Worm (Caenorhabditis elegans): Measurements from ENCODE around the gene ubc-8.
"Not testable (repeated sequence)": the region's sequence is repeated elsewhere in the genome, so short reads cannot be mapped to it uniquely, and the experiment has no call there.

The ubc-8 gene

DNA sequence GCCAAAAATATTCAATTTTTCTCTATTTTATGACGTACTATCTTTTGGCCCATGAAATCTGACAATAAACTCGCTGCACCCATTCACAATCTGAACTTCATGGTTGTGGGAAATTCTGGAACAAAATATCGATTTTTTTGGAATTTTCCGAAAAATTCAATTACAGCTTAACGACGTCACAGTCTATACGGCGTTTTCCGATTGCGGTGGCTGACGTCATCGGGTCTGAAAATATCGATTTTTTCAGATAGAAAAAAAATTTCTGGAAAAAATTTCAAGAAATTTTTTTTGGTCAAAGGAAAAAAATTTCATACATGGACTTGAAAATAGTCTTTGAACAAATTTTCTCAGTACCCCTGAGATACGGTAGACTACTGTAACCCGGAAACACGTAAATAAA lies at the start of gene ubc-8:
TSS of gene ubc-8 (minus strand) at position 227 of the 400 bp plus-strand sequence.
- TF ChIP-seq W03F9.2 (tag; optimal IDR thresholded peaks at IDR 0.05): no peak
- no peak for TF ChIP-seq dao-5 (tag; optimal IDR thresholded peaks at IDR 0.05)
- TF ChIP-seq him-1 (tag; optimal IDR thresholded peaks at IDR 0.05): no peak

DNA sequence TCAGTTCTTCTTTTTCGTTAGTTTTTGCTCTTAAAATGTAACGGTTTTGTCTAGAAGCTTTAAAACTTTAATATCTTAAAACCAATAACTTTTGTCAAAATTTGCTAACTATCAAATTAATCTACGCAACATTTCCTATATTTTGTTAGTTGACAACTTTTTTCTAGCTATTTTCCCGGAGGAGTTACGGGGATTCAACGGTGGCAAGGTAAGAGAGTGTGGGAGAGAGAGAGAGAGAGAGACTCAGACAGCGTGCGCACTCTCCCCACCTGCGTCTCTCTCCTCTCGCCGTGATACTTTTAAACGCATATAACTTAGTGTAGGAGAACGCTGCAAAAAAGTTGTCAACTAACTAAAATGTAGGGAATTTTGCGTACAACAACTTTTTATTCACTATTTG lies 46.5 kb upstream of the ubc-8 start:
- TF ChIP-seq dao-5 (tag; optimal IDR thresholded peaks at IDR 0.05) (no peak), him-1 (tag; optimal IDR thresholded peaks at IDR 0.05) (no peak), W03F9.2 (tag; optimal IDR thresholded peaks at IDR 0.05) (no peak)

DNA sequence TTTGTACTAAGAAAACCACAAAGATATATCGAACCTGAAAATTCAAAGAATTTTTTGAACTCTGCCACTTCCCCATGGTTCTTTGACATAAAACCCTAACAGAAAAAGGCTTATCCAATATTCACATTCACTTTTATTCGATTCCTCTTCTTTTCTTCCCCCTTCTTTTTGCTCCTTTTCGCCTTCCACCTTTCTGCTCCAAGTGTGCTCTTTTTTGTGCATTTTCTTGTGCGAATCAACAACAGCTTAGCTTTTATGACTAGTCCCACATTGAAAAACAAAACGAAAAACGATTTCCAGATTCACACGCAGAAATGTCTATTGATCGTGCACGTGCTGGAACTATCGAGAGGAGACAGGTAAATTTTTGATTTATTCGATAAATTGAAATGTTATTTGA lies 44.5 kb upstream of the ubc-8 start, which contains the start of gene Y54G2A.41:
TSS of gene Y54G2A.41 (plus strand) at position 301 of the 400 bp plus-strand sequence.
- TF ChIP-seq W03F9.2 (tag; optimal IDR thresholded peaks at IDR 0.05) (no peak), dao-5 (tag; optimal IDR thresholded peaks at IDR 0.05) (no peak), him-1 (tag; optimal IDR thresholded peaks at IDR 0.05) (no peak)

DNA sequence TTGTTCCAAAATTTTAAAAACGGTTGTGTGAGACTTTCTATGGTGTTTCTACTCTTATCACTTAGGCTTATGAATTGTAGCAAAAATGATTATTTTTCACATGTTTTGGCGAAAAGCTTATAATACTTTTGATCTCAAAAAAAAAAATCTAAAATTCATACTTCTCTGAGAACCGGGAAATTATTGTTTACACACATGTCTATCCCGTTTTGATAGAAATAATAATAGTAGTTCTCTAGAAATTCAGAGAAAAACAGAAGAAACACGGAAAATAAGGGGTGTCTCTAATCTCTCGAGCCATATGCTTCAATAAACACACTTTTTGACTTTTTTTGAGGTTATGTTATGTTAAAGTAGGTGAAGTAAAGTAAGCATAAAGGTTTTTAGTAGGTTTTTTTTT lies 43.6 kb upstream of the ubc-8 start:
- TF ChIP-seq W03F9.2 (tag; optimal IDR thresholded peaks at IDR 0.05): no peak
- TF ChIP-seq him-1 (tag; optimal IDR thresholded peaks at IDR 0.05): no peak
- no peak for TF ChIP-seq dao-5 (tag; optimal IDR thresholded peaks at IDR 0.05)

DNA sequence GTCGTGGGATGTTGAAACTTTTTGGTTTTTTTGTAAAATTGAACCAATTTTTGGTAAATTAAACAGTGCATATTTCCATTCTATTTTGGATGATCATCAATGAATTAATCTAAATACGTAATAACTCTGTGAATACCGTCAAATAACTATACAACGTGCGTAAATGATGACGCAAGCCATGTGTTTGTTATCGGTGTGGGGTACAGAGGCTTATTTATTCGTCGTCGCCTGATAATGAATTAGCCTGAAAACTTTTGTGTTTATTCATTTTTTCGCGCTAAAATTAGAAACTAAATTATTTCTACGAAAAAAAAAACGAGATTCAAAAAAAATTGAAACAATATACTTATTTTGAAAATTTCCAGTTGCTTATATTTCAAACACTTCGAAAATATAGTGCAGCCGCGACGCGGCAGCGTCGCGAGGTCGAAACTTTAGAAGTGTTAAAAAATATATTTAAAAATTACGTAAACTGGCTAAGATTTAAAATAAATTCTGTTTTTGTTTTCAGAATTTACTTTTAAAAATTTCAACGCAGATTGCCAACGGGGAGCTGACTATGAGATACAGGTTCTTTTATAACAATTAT lies 41.9 kb upstream of the ubc-8 start:
- TF ChIP-seq W03F9.2 (tag; optimal IDR thresholded peaks at IDR 0.05): no peak
- no peak for TF ChIP-seq dao-5 (tag; optimal IDR thresholded peaks at IDR 0.05)
- no peak for TF ChIP-seq him-1 (tag; optimal IDR thresholded peaks at IDR 0.05)

DNA sequence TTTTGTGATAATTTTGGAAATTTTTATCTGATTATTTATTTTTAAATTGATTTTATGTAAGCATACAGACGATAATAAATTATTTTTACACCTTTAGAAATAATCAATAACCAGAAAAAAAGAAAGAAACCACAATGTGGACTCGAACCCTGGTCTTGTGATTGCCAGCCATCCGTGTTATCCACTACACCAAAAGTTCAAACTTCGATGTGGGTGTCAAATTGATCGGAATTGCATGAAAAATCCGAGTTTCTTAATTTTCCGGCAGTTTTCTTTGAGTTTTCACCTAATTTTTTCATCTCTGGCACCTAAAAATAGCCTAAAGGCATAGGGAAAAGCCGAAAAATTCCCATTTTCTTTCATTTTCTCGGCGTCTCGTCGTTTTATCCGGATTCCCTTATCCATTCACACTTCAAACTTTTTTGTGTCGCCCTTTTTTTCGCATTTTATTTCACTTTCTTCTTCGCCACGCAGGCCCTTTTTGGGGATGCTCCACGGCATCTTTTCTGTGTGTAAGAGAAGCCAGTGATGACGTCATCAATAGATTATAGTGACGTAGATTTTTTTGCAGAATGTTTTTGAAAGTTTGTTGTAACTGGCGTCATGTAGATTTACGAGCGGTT lies 40.5 kb upstream of the ubc-8 start:
- TF ChIP-seq dao-5 (tag; optimal IDR thresholded peaks at IDR 0.05): no peak
- TF ChIP-seq him-1 (tag; optimal IDR thresholded peaks at IDR 0.05): no peak
- TF ChIP-seq W03F9.2 (tag; optimal IDR thresholded peaks at IDR 0.05): no peak

DNA sequence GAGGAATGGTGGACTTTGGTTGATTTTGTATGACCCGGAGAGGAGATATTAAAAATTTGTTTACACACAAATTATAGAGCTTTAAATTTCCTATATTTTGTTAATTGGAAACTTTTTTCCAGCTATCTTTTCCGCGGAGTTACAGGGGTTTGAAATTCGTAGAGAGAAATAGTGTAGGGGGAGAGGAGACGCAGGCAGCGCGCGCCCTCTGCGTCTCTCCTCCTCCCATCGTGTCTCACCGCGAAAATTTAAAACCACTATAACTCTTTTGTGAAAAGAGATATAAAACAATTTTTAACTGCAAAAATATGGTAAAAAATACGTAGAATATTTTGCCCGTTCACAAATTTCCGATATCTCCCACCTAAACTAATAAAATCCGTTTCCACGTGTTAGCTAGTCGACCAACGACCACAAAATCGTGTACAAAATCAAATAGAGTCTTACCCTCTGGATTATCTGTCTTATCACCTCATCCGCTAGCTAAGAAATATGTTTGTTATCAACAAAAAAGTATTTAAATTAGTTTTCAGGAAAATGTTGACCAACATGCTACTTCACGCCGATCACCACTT lies 35.5 kb upstream of the ubc-8 start, which contains the start of gene nhr-277:
TSS of gene nhr-277 (plus strand) at position 525 of the 575 bp plus-strand sequence.
- TF ChIP-seq W03F9.2 (tag; optimal IDR thresholded peaks at IDR 0.05): no peak
- TF ChIP-seq dao-5 (tag; optimal IDR thresholded peaks at IDR 0.05): no peak
- TF ChIP-seq him-1 (tag; optimal IDR thresholded peaks at IDR 0.05): no peak

DNA sequence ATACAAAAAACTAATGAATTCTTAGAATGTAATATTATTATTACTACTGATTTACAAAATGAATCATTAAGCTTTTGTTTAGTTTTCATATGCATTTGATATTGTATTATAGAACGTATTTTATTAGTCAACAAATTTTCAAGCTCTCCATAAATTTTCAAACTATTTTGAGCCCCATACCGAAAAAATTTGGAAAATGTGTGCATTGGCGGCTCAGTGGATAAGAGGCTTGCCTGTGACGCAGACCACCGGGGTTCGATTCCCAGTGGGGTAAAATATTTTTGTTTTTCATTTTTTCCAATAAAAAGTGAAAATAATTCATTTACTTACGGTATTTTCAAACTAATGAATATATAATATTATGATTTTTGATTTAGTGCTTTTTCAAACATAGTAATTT lies 31.4 kb upstream of the ubc-8 start:
- no peak for TF ChIP-seq him-1 (tag; optimal IDR thresholded peaks at IDR 0.05)
- TF ChIP-seq dao-5 (tag; optimal IDR thresholded peaks at IDR 0.05): no peak
- TF ChIP-seq W03F9.2 (tag; optimal IDR thresholded peaks at IDR 0.05): no peak

DNA sequence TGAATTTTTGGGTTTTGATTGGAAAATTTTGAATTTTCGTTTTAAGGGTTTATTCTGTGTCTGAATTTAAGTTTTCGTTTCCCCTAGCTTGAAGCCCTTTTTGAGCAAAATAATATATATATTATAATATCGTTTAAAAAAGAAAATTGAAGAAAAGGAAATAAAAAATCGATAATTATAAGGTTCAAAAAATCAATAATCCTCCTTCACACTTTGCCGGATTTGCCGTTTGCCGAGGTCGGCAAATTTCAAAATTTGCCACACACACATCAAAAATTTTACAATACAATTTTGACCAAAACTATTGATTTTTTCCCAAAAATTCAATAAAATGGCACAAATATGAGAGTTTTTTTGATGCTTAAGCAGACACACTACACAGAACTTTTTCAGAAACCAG lies 29.5 kb upstream of the ubc-8 start:
- TF ChIP-seq dao-5 (tag; optimal IDR thresholded peaks at IDR 0.05) (no peak), W03F9.2 (tag; optimal IDR thresholded peaks at IDR 0.05) (no peak), him-1 (tag; optimal IDR thresholded peaks at IDR 0.05) (no peak)

DNA sequence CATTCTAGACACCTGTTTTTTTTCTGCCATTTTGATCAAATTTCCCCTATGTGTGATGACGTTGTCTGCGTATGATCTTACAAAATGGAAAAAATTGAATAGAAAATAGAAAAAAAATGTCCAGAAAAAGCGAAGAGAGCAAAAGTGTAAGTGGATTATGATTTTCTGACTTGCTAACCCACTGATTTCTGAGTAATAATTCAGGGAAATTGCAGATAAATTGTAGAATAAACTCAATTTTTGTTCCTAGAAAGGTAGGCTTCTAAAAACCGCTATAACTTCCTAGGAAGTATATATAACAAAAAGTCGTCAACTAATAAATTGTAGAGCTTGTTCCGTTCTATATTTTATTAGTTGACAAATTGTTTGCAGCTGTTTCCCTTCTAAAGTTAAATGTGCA lies 27.6 kb upstream of the ubc-8 start:
- TF ChIP-seq dao-5 (tag; optimal IDR thresholded peaks at IDR 0.05): no peak
- TF ChIP-seq W03F9.2 (tag; optimal IDR thresholded peaks at IDR 0.05): no peak
- TF ChIP-seq him-1 (tag; optimal IDR thresholded peaks at IDR 0.05): no peak

DNA sequence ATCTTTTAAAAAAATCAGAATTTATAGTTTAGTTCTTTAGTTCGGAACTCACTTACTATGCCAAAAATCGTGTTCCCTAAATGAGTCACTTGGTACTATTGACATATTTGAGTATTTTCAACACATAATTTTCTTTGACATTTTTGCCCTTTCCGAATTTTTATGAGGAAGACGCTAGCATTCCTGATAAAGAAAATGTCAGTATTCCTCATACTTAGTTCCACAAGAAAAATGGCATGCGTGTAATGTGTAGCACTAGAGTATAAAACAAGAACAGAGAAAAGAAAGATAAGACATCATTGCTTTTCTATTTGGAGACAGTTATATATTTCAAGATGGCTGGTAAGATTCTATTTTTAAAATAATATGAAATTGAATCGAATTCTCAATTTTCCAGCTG lies 22.9 kb upstream of the ubc-8 start, which contains the start of gene Y94H6A.2:
TSS of gene Y94H6A.2 (plus strand) at position 336 of the 400 bp plus-strand sequence.
- TF ChIP-seq him-1 (tag; optimal IDR thresholded peaks at IDR 0.05): no peak
- TF ChIP-seq W03F9.2 (tag; optimal IDR thresholded peaks at IDR 0.05): no peak
- no peak for TF ChIP-seq dao-5 (tag; optimal IDR thresholded peaks at IDR 0.05)

DNA sequence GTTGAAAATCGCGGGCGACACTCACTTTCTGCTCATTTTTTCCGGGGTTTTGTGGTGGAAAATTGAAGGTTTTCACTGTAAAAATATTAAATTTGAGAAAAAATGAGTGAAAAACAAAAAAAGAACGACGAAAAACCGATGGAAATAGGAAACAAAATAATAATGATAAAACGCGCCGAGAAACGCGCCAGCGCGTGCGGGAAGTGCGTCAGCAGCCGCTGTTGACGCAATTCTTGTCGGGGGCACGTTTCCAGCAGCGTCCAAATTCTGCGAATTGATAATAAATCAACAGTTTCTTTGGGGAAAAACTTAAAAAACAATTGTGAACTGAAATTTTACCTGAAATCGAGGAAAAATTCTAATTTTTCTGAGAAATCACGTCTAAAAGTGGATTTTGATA lies 18.7 kb upstream of the ubc-8 start, which contains the start of gene ubxn-2:
TSS of gene ubxn-2 (minus strand) at position 36 of the 400 bp plus-strand sequence.
- TF ChIP-seq him-1 (tag; optimal IDR thresholded peaks at IDR 0.05): peak; percentile 31
- TF ChIP-seq W03F9.2 (tag; optimal IDR thresholded peaks at IDR 0.05): peak; percentile 60
- no peak for TF ChIP-seq dao-5 (tag; optimal IDR thresholded peaks at IDR 0.05)

DNA sequence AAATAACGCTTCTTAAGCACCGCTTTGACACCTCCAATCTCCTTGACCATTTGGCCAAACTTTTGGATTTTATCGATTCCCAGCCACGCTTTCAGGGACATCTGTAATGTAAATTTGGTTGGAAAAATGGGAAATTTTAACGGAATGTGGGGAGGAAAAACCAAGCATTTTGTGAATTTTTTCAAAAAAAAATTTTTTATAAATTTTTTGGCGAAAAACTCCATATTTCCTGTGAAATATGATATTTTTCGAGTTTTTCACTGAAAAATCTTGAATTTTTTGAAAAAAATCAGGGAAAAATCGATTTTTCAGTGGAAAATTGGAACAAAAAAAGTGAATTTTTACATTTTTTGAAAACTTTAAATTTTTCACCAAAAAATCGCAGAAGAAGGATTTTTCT lies 12.7 kb upstream of the ubc-8 start, which contains the start of gene ndua-12:
TSS of gene ndua-12 (minus strand) at position 101 of the 400 bp plus-strand sequence.
- not testable (repeated sequence) for TF ChIP-seq him-1, W03F9.2, dao-5 (tag; optimal IDR thresholded peaks at IDR 0.05)

DNA sequence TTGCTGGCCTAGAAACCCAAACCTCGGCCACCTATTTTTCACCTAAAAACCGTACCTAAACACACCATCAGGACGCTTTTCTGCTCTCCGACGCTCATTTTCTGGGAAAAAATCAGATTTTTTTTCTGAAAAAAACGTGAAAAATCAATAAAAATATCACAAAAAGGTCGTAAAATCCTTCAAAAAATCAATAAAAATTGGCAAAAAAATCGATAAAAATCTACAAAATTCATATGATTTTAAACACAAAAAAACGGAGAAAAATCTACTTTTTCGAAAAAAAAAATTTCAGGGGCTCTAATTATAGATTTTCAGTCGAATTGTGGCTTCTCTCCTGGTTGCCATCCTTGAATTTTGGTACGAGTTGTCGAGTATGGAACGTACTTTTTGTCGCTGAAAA lies 9.4 kb upstream of the ubc-8 start, which contains the start of gene Y94H6A.7:
TSS of gene Y94H6A.7 (minus strand) at position 101 of the 400 bp plus-strand sequence.
- TF ChIP-seq him-1, dao-5, W03F9.2 (tag; optimal IDR thresholded peaks at IDR 0.05): not testable (repeated sequence)
